Fruit fly (Drosophila melanogaster): ENCODE data around the gene ArgRS.
"Not testable (repeated sequence)": the region's sequence is repeated elsewhere in the genome, so short reads cannot be mapped to it uniquely, and the experiment has no call there.

Gene ArgRS

dm6 chrX:15802880-15803650 is 40.9 kb downstream of the ArgRS start (continued):
- TF ChIP-seq hbn (GFP tag; IDR thresholded peaks at IDR 0.05; ENCODE audit: partially characterized antibody) (peak; percentile 66; the same call in 1 of the 2 replicates), YL-1 (GFP tag; optimal IDR thresholded peaks at IDR 0.05) (no peak), BtbVII (GFP tag; optimal IDR thresholded peaks at IDR 0.05) (no peak), kah (GFP tag; optimal IDR thresholded peaks at IDR 0.05) (no peak), NK7.1 (GFP tag; optimal IDR thresholded peaks at IDR 0.05) (no peak), CG12219 (GFP tag; optimal IDR thresholded peaks at IDR 0.05) (no peak), CG11398 (GFP tag; optimal IDR thresholded peaks at IDR 0.05) (no peak), CG8388 (GFP tag; optimal IDR thresholded peaks at IDR 0.05) (peak; percentile 32), ERR (GFP tag; optimal IDR thresholded peaks at IDR 0.05) (no peak), salm (tag; optimal IDR thresholded peaks at IDR 0.05) (no peak), grau (tag; optimal IDR thresholded peaks at IDR 0.05) (peak; percentile 37), CG14860 (GFP tag; IDR thresholded peaks at IDR 0.05; ENCODE audit: partially characterized antibody) (peak; percentile 74), CG7556 (GFP tag; optimal IDR thresholded peaks at IDR 0.05) (no peak), CG14014 (GFP tag; IDR thresholded peaks at IDR 0.05) (no peak), Abd-B (GFP tag; optimal IDR thresholded peaks at IDR 0.05) (no peak), sim (GFP tag; IDR thresholded peaks at IDR 0.05) (no peak), CG9817 (tag; optimal IDR thresholded peaks at IDR 0.05) (no peak), H2.0 (GFP tag; IDR thresholded peaks at IDR 0.05) (no peak), Tbp (GFP tag; optimal IDR thresholded peaks at IDR 0.05) (no peak), odd (GFP tag; optimal IDR thresholded peaks at IDR 0.05) (no peak), slp2 (GFP tag; optimal IDR thresholded peaks at IDR 0.05) (no peak), CG17802 (tag; optimal IDR thresholded peaks at IDR 0.05) (peak; percentile 53), CG33557 (GFP tag; optimal IDR thresholded peaks at IDR 0.05) (no peak), PHDP (tag; optimal IDR thresholded peaks at IDR 0.05) (peak; percentile 7), phol (tag; optimal IDR thresholded peaks at IDR 0.05) (peak; percentile 43), pnt (GFP tag; optimal IDR thresholded peaks at IDR 0.05) (no peak), CG12071 (GFP tag; optimal IDR thresholded peaks at IDR 0.05) (no peak), Side (GFP tag; optimal IDR thresholded peaks at IDR 0.05) (no peak), Bteb2 (GFP tag; optimal IDR thresholded peaks at IDR 0.05) (no peak), Dll (GFP tag; IDR thresholded peaks at IDR 0.05; ENCODE audit: partially characterized antibody) (peak; percentile 75; the same call in 3 of the 4 replicates), Dip3 (GFP tag; optimal IDR thresholded peaks at IDR 0.05) (no peak), Dref (GFP tag; IDR thresholded peaks at IDR 0.05) (peak; percentile 81), pzg (GFP tag; optimal IDR thresholded peaks at IDR 0.05) (peak; percentile 42), CG15011 (GFP tag; optimal IDR thresholded peaks at IDR 0.05) (no peak), Gsc (GFP tag; IDR thresholded peaks at IDR 0.05) (no peak), CG10366 (GFP tag; IDR thresholded peaks at IDR 0.05) (no peak), Rfx (GFP tag; IDR thresholded peaks at IDR 0.05) (peak; percentile 56)

DNA sequence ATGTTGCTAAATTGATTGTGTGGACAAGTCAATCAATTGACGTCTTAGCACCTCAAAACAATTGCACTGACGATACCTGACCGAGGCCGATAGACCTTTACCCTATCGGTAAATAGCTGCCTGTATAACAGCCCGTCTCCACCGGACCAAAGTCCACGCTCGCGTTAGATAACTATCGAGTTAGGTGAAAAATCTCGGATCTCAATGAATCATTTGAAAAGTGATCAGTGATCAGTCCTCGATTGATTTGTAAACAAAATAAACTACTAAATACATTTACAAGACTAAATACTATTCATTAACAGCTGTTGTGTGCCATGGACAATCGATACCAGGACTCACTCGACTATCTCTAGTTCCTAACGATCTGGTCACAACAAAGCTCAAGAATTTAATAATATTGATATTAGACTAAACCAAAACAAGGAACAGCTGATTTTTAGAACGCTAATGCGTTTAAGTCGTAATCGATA is 44.8 kb downstream of the ArgRS start, which contains the start of the genes sordd2 and CG15602:
Gene sordd2, minus strand, starts transcription at position 78 of the 473 bp plus-strand sequence.
Gene CG15602, plus strand, starts transcription at position 342 of the 473 bp plus-strand sequence.
- TF ChIP-seq Med (GFP tag) (peak; percentile 15), CG30020 (tag; optimal IDR thresholded peaks at IDR 0.05) (peak; percentile 88), amos (GFP tag; IDR thresholded peaks at IDR 0.05; ENCODE audit: partially characterized antibody) (peak; percentile 63), Hr78 (GFP tag; optimal IDR thresholded peaks at IDR 0.05) (peak in 1 of 2 experiments; percentile 66), Dll (GFP tag; IDR thresholded peaks at IDR 0.05; ENCODE audit: partially characterized antibody) (peak; percentile 80), CG32532 (GFP tag; IDR thresholded peaks at IDR 0.05) (peak; percentile 17; the same call in 1 of the 2 replicates), CG14860 (GFP tag; IDR thresholded peaks at IDR 0.05; ENCODE audit: partially characterized antibody) (peak; percentile 56), prd (GFP tag; IDR thresholded peaks at IDR 0.05) (peak; percentile 31; the same call in 1 of the 3 replicates), CG13287 (GFP tag; IDR thresholded peaks at IDR 0.05; ENCODE audit: partially characterized antibody) (peak; percentile 33), CG8290 (GFP tag; optimal IDR thresholded peaks at IDR 0.05) (peak; percentile 87), CG34224 (GFP tag; IDR thresholded peaks at IDR 0.05; ENCODE audit: partially characterized antibody) (peak; percentile 60; the same call in 2 of the 3 replicates), unc-4 (GFP tag; IDR thresholded peaks at IDR 0.05; ENCODE audit: partially characterized antibody) (peak; percentile 84), Bgb (GFP tag; IDR thresholded peaks at IDR 0.05; ENCODE audit: partially characterized antibody) (peak; percentile 94)
- TF ChIP-seq prd (optimal IDR thresholded peaks at IDR 0.05); CG8290 (tag; optimal IDR thresholded peaks at IDR 0.05): not testable (repeated sequence)
